Fruit fly (Drosophila melanogaster): ENCODE results near the gene CG13403.

- TF ChIP-seq CG33017 (tag; optimal IDR thresholded peaks at IDR 0.05) (no peak), tj (GFP tag; optimal IDR thresholded peaks at IDR 0.05) (no peak), CG12768 (GFP tag; optimal IDR thresholded peaks at IDR 0.05) (no peak), CG5204 (GFP tag; optimal IDR thresholded peaks at IDR 0.05) (no peak), CG11617 (GFP tag; optimal IDR thresholded peaks at IDR 0.05) (no peak)
Observed at dm6 chrX:14199967-14200531, 8.2 kb upstream of the CG13403 start, which contains the start of gene CG11590.

All from whole organism, adult.